Fruit fly (Drosophila melanogaster) whole organism, embryonic: Measurements from ENCODE around the gene CG34298.

Experiments
- Awh ChIP-seq: fragments of 200-800 bp; sonication (Bioruptor generic); IDR thresholded peaks from 2 replicates; pipeline ENCODE4, ENCODE4 v1.3.6; 2022; ENCODE audit warnings: missing biosample characterization, missing genetic modification characterization
- B-H2 ChIP-seq: fragments of 200-800 bp; sonication (Bioruptor generic); optimal IDR thresholded peaks from 2 replicates; lab custom pipeline; 2018; ENCODE audit warnings: missing biosample characterization, mild to moderate bottlenecking, missing genetic modification characterization
- CG10147 ChIP-seq: fragments of 200-800 bp; sonication (Bioruptor generic); optimal IDR thresholded peaks from 2 replicates; lab custom pipeline; 2019; ENCODE audit warnings: missing biosample characterization, mild to moderate bottlenecking, missing genetic modification characterization, moderate library complexity
- CG10543 ChIP-seq: fragments of 200-800 bp; sonication (Bioruptor generic); optimal IDR thresholded peaks from 3 replicates; lab custom pipeline; 2017; ENCODE audit warnings: missing biosample characterization, mild to moderate bottlenecking, missing genetic modification characterization, moderate library complexity
- CG10654 ChIP-seq: fragments of 200-800 bp; sonication (Bioruptor generic); optimal IDR thresholded peaks from 2 replicates; lab custom pipeline; 2016; ENCODE audit warnings: missing biosample characterization, missing genetic modification characterization
- CG11504 ChIP-seq: fragments of 200-800 bp; sonication (Bioruptor generic); optimal IDR thresholded peaks from 3 replicates; lab custom pipeline; 2019; ENCODE audit warnings: missing biosample characterization, mild to moderate bottlenecking, missing genetic modification characterization, moderate library complexity
- CG13123 ChIP-seq: fragments of 200-800 bp; sonication (Bioruptor generic); optimal IDR thresholded peaks from 2 replicates; lab custom pipeline; 2016; ENCODE audit warnings: missing biosample characterization, missing genetic modification characterization
- CG14050 ChIP-seq: fragments of 200-800 bp; sonication (Bioruptor generic); IDR thresholded peaks from 3 replicates; pipeline ENCODE4 v1.3.6; 2022; ENCODE audit warnings: missing biosample characterization, missing genetic modification characterization
- CG14710 ChIP-seq: fragments of 200-800 bp; sonication (Bioruptor generic); optimal IDR thresholded peaks from 3 replicates; lab custom pipeline; 2019; ENCODE audit warnings: missing biosample characterization, mild to moderate bottlenecking, missing genetic modification characterization, moderate library complexity
- CG14860 ChIP-seq: fragments of 200-800 bp; sonication (Bioruptor generic); IDR thresholded peaks from 3 replicates; pipeline ENCODE4 v1.3.6; 2022; ENCODE audit warnings: missing biosample characterization, missing genetic modification characterization; ENCODE audit not compliant: partially characterized antibody
- CG16815 ChIP-seq: fragments of 200-800 bp; sonication (Bioruptor generic); optimal IDR thresholded peaks from 3 replicates; lab custom pipeline; 2017; ENCODE audit warnings: missing biosample characterization, mild to moderate bottlenecking, missing genetic modification characterization
- CG17829 ChIP-seq: fragments of 200-800 bp; optimal IDR thresholded peaks from 2 replicates; lab custom pipeline; 2019; ENCODE audit warnings: missing biosample characterization, mild to moderate bottlenecking, missing genetic modification characterization, moderate library complexity
- CG30020 ChIP-seq: fragments of 200-800 bp; optimal IDR thresholded peaks from 2 replicates; lab custom pipeline; 2019; ENCODE audit warnings: missing biosample characterization, mild to moderate bottlenecking, missing genetic modification characterization, moderate library complexity
- CG3163 ChIP-seq: fragments of 200-800 bp; sonication (Bioruptor generic); optimal IDR thresholded peaks from 3 replicates; lab custom pipeline; 2016; ENCODE audit warnings: missing biosample characterization, missing genetic modification characterization
- CG32532 ChIP-seq: fragments of 200-800 bp; sonication (Bioruptor generic); IDR thresholded peaks from 2 replicates; pipeline ENCODE4 v1.3.6; 2022; ENCODE audit warnings: missing biosample characterization, missing genetic modification characterization
- CG4424 ChIP-seq: fragments of 200-800 bp; sonication (Bioruptor generic); optimal IDR thresholded peaks from 3 replicates; lab custom pipeline; 2016; ENCODE audit warnings: missing biosample characterization, missing genetic modification characterization
- CG5180 ChIP-seq: fragments of 200-800 bp; sonication (Bioruptor generic); optimal IDR thresholded peaks from 3 replicates; lab custom pipeline; 2017; ENCODE audit warnings: missing biosample characterization, missing genetic modification characterization, mild to moderate bottlenecking, moderate library complexity, missing genetic modification reagents
- CG8359 ChIP-seq: fragments of 200-800 bp; sonication (Bioruptor generic); optimal IDR thresholded peaks from 2 replicates; lab custom pipeline; 2017; ENCODE audit warnings: missing biosample characterization, mild to moderate bottlenecking, missing genetic modification characterization, borderline replicate concordance
- CG9215 ChIP-seq: fragments of 200-800 bp; sonication (Bioruptor generic); IDR thresholded peaks from 2 replicates; pipeline ENCODE4 v1.3.6; 2022; ENCODE audit warnings: missing biosample characterization, missing genetic modification characterization
- CG9797 ChIP-seq: fragments of 200-800 bp; sonication (Bioruptor generic); optimal IDR thresholded peaks from 3 replicates; lab custom pipeline; 2018; ENCODE audit warnings: missing biosample characterization, mild to moderate bottlenecking, missing genetic modification characterization
- Elba2 ChIP-seq: fragments of 200-800 bp; sonication (Bioruptor generic); optimal IDR thresholded peaks from 3 replicates; lab custom pipeline; 2016; ENCODE audit warnings: missing biosample characterization, missing genetic modification characterization
- GATAe ChIP-seq: fragments of 200-800 bp; sonication (Bioruptor generic); conservative IDR thresholded peaks from 2 replicates; pipeline ENCODE4 v1.3.6; 2022; ENCODE audit warnings: missing biosample characterization, missing genetic modification characterization
- Hr78 ChIP-seq, 2 experiments: fragments of 200-800 bp in 1 of 2; fragments of >200 bp in 1 of 2; sonication (Bioruptor generic) in 1 of 2; optimal IDR thresholded peaks; 2 replicates each; lab custom pipeline; 2017 to 2019; ENCODE audit warnings: missing biosample characterization in 2 of 2, missing genetic modification characterization in 2 of 2, mild to moderate bottlenecking in 1 of 2, moderate library complexity in 1 of 2
- NfI ChIP-seq: fragments of 200-800 bp; sonication (Bioruptor generic); optimal IDR thresholded peaks from 3 replicates; lab custom pipeline; 2018; ENCODE audit warnings: missing biosample characterization, mild to moderate bottlenecking, missing genetic modification characterization, moderate library complexity
- Spps ChIP-seq: fragments of 200-800 bp; sonication (Bioruptor generic); optimal IDR thresholded peaks from 2 replicates; lab custom pipeline; 2018; ENCODE audit warnings: missing biosample characterization, mild to moderate bottlenecking, missing genetic modification characterization
- bsh ChIP-seq, 2 experiments: fragments of 200-800 bp; sonication (Bioruptor generic); optimal IDR thresholded peaks; 2 replicates each; lab custom pipeline; 2017 to 2018; ENCODE audit warnings: mild to moderate bottlenecking in 2 of 2, missing biosample characterization in 2 of 2, missing genetic modification characterization in 2 of 2, moderate library complexity in 1 of 2
- cad ChIP-seq: fragments of >200 bp; optimal IDR thresholded peaks from 2 replicates; lab custom pipeline; 2017; ENCODE audit warnings: missing biosample characterization, missing genetic modification characterization
- chif ChIP-seq, 2 experiments: fragments of 200-800 bp; sonication (Bioruptor generic); optimal IDR thresholded peaks; 3 replicates each; lab custom pipeline; 2016; ENCODE audit warnings: missing biosample characterization in 2 of 2, missing genetic modification characterization in 2 of 2
- ci ChIP-seq: fragments of 200-800 bp; sonication (Bioruptor generic); IDR thresholded peaks from 3 replicates; pipeline ENCODE4 v1.3.6; 2022; ENCODE audit warnings: missing biosample characterization, missing genetic modification characterization
- corto ChIP-seq: fragments of 200-800 bp; sonication (Bioruptor generic); optimal IDR thresholded peaks from 2 replicates; lab custom pipeline; 2016; ENCODE audit warnings: missing biosample characterization, mild to moderate bottlenecking, missing genetic modification characterization, moderate library complexity
- danr ChIP-seq: fragments of 200-800 bp; sonication (Bioruptor generic); IDR thresholded peaks from 2 replicates; pipeline ENCODE4 v1.3.6; 2022; ENCODE audit warnings: missing biosample characterization, missing genetic modification characterization
- dmrt11E ChIP-seq: fragments of 200-800 bp; sonication (Bioruptor generic); optimal IDR thresholded peaks from 3 replicates; lab custom pipeline; 2018; ENCODE audit warnings: missing biosample characterization, mild to moderate bottlenecking, missing genetic modification characterization, moderate library complexity
- ems ChIP-seq: fragments of 200-800 bp; sonication (Bioruptor generic); optimal IDR thresholded peaks from 3 replicates; lab custom pipeline; 2016; ENCODE audit warnings: missing biosample characterization, missing genetic modification characterization
- grn ChIP-seq: fragments of 200-800 bp; sonication (Bioruptor generic); optimal IDR thresholded peaks from 3 replicates; lab custom pipeline; 2017; ENCODE audit warnings: missing biosample characterization, missing genetic modification characterization
- gsb ChIP-seq: fragments of 200-800 bp; sonication (Bioruptor generic); IDR thresholded peaks from 2 replicates; pipeline ENCODE4 v1.3.6; 2022; ENCODE audit warnings: missing biosample characterization, missing genetic modification characterization
- ken ChIP-seq: fragments of 200-800 bp; sonication (Bioruptor generic); IDR thresholded peaks from 3 replicates; pipeline ENCODE4 v1.3.6; 2022; ENCODE audit warnings: missing biosample characterization, missing genetic modification characterization
- lola ChIP-seq, 3 experiments: fragments of >200 bp in 2 of 3; fragments of 200-800 bp in 1 of 3; sonication (Bioruptor generic) in 1 of 3; optimal IDR thresholded peaks; 2 replicates each; lab custom pipeline; 2017 to 2019; ENCODE audit warnings: missing biosample characterization in 3 of 3, missing genetic modification characterization in 3 of 3, mild to moderate bottlenecking in 1 of 3, moderate library complexity in 1 of 3
- mirr ChIP-seq: fragments of 200-800 bp; sonication (Bioruptor generic); optimal IDR thresholded peaks from 3 replicates; lab custom pipeline; 2018; ENCODE audit warnings: missing biosample characterization, mild to moderate bottlenecking, missing genetic modification characterization
- nerfin-2 ChIP-seq: fragments of 200-800 bp; sonication (Bioruptor generic); IDR thresholded peaks from 2 replicates; pipeline ENCODE4 v1.3.6; 2022; ENCODE audit warnings: missing biosample characterization, missing genetic modification characterization; ENCODE audit not compliant: partially characterized antibody
- oc ChIP-seq: fragments of 200-800 bp; sonication (Bioruptor generic); optimal IDR thresholded peaks from 2 replicates; lab custom pipeline; 2018; ENCODE audit warnings: missing biosample characterization, mild to moderate bottlenecking, missing genetic modification characterization, moderate library complexity
- onecut ChIP-seq: fragments of 200-800 bp; sonication (Bioruptor generic); IDR thresholded peaks from 2 replicates; pipeline ENCODE4 v1.3.6; 2022; ENCODE audit warnings: missing biosample characterization, missing genetic modification characterization
- pnt ChIP-seq: fragments of 200-800 bp; sonication (Bioruptor generic); optimal IDR thresholded peaks from 3 replicates; lab custom pipeline; 2016; ENCODE audit warnings: missing biosample characterization, missing genetic modification characterization
- ranshi ChIP-seq: fragments of 200-800 bp; sonication (Bioruptor generic); IDR thresholded peaks from 2 replicates; pipeline ENCODE4 v1.3.6; 2022; ENCODE audit warnings: missing biosample characterization, missing genetic modification characterization
- rib ChIP-seq: fragments of 200-800 bp; sonication (Bioruptor generic); IDR thresholded peaks from 2 replicates; pipeline ENCODE4 v1.3.6; 2022; ENCODE audit warnings: missing biosample characterization, missing genetic modification characterization
- seq ChIP-seq: fragments of 200-800 bp; sonication (Bioruptor generic); IDR thresholded peaks from 2 replicates; pipeline ENCODE4 v1.3.6; 2022; ENCODE audit warnings: missing biosample characterization, missing genetic modification characterization
- shn ChIP-seq: fragments of 200-800 bp; sonication (Bioruptor generic); optimal IDR thresholded peaks from 3 replicates; lab custom pipeline; 2016; ENCODE audit warnings: missing biosample characterization, missing genetic modification characterization
- sima ChIP-seq: fragments of 200-800 bp; sonication (Bioruptor generic); optimal IDR thresholded peaks from 2 replicates; lab custom pipeline; 2016; ENCODE audit warnings: missing biosample characterization, missing genetic modification characterization
- stc ChIP-seq: fragments of 200-800 bp; sonication (Bioruptor generic); IDR thresholded peaks from 2 replicates; pipeline ENCODE4 v1.3.6; 2022; ENCODE audit warnings: missing biosample characterization, missing genetic modification characterization
- trh ChIP-seq: fragments of 200-800 bp; sonication (Bioruptor generic); optimal IDR thresholded peaks from 2 replicates; lab custom pipeline; 2016; ENCODE audit warnings: missing biosample characterization, missing genetic modification characterization
- tx ChIP-seq: fragments of 200-800 bp; sonication (Bioruptor generic); optimal IDR thresholded peaks from 2 replicates; lab custom pipeline; 2016; ENCODE audit warnings: missing biosample characterization, missing genetic modification characterization
- zen ChIP-seq: fragments of 200-800 bp; sonication (Bioruptor generic); optimal IDR thresholded peaks from 3 replicates; lab custom pipeline; 2018; ENCODE audit warnings: missing biosample characterization, mild to moderate bottlenecking, missing genetic modification characterization, moderate library complexity
- zfh1 ChIP-seq: fragments of 200-800 bp; sonication (Bioruptor generic); IDR thresholded peaks from 3 replicates; pipeline ENCODE4 v1.3.6; 2022; ENCODE audit warnings: missing biosample characterization, missing genetic modification characterization

Gene CG34298

dm6 chr3R:29995035-29995434, 4.6 kb upstream of the CG34298 start, which contains the start of the genes CG7903 and Sas-6 (continued):
- TF ChIP-seq ken (GFP tag; lab: Robert Waterston, UW), result no peak
- no peak for TF ChIP-seq bsh (GFP tag; optimal IDR thresholded peaks at IDR 0.05; lab: Kevin White, UChicago)
- TF ChIP-seq CG9797 (GFP tag; lab: Kevin White, UChicago), result peak; percentile 81
- TF ChIP-seq zen (tag; lab: Kevin White, UChicago), result no peak
- TF ChIP-seq CG30020 (tag; lab: Kevin White, UChicago), result no peak
- TF ChIP-seq CG32532, result no peak
- no peak for TF ChIP-seq CG16815 (GFP tag; lab: Kevin White, UChicago)
- TF ChIP-seq grn (GFP tag; lab: Kevin White, UChicago), result no peak
- no peak for TF ChIP-seq gsb
- no peak for TF ChIP-seq onecut (GFP tag; lab: Robert Waterston, UW)
- no peak for TF ChIP-seq ci (GFP tag; lab: Robert Waterston, UW)
- TF ChIP-seq CG5180, result no peak
- TF ChIP-seq CG10543 (GFP tag; lab: Kevin White, UChicago), result no peak
- TF ChIP-seq shn, result no peak
- peak; percentile 33 for TF ChIP-seq CG14710 (tag; lab: Kevin White, UChicago)
- TF ChIP-seq CG11504, result no peak
- no peak for TF ChIP-seq CG10654 (GFP tag; lab: Kevin White, UChicago)
- TF ChIP-seq Awh (GFP tag; lab: Robert Waterston, UW), result no peak
- TF ChIP-seq pnt (GFP tag; lab: Kevin White, UChicago), result no peak
- TF ChIP-seq CG4424, result no peak
- no peak for TF ChIP-seq Hr78 (GFP tag; optimal IDR thresholded peaks at IDR 0.05; lab: Kevin White, UChicago)
- no peak for TF ChIP-seq cad (GFP tag; lab: Kevin White, UChicago)
- TF ChIP-seq mirr, result no peak
- TF ChIP-seq CG8359 (GFP tag; lab: Kevin White, UChicago), result no peak
- no peak for TF ChIP-seq Spps (tag; lab: Kevin White, UChicago)
- no peak for TF ChIP-seq CG9215 (GFP tag; lab: Robert Waterston, UW)
- TF ChIP-seq lola (GFP tag; optimal IDR thresholded peaks at IDR 0.05; lab: Kevin White, UChicago), result no peak
- no peak for TF ChIP-seq NfI
- no peak for TF ChIP-seq CG3163 (GFP tag; lab: Kevin White, UChicago)
- no peak for TF ChIP-seq ems
- TF ChIP-seq zfh1 (GFP tag; lab: Robert Waterston, UW), result no peak
- peak; percentile 56; the same call in 1 of the 2 replicates for TF ChIP-seq nerfin-2 (GFP tag; lab: Robert Waterston, UW)
- no peak for TF ChIP-seq CG10147
- no peak for TF ChIP-seq B-H2 (GFP tag; lab: Kevin White, UChicago)
- peak; percentile 61 for TF ChIP-seq CG14860 (GFP tag; lab: Robert Waterston, UW)
- TF ChIP-seq GATAe (GFP tag; lab: Robert Waterston, UW), result no peak
- TF ChIP-seq trh (GFP tag; lab: Kevin White, UChicago), result no peak
- TF ChIP-seq danr, result no peak
- no peak for TF ChIP-seq stc (GFP tag; lab: Robert Waterston, UW)
- no peak for TF ChIP-seq CG13123 (GFP tag; lab: Kevin White, UChicago)
- no peak for TF ChIP-seq CG14050 (GFP tag; lab: Robert Waterston, UW)
- TF ChIP-seq seq (GFP tag; lab: Robert Waterston, UW), result no peak
- no peak for TF ChIP-seq tx (GFP tag; lab: Kevin White, UChicago)
- TF ChIP-seq Elba2 (GFP tag; lab: Kevin White, UChicago), result no peak
- TF ChIP-seq rib (GFP tag; lab: Robert Waterston, UW), result no peak
- no peak for TF ChIP-seq corto
- TF ChIP-seq dmrt11E (tag; lab: Kevin White, UChicago), result no peak
- TF ChIP-seq oc (tag; lab: Kevin White, UChicago), result no peak
- TF ChIP-seq CG17829 (tag; lab: Kevin White, UChicago), result no peak
- no peak for TF ChIP-seq chif (GFP tag; optimal IDR thresholded peaks at IDR 0.05; lab: Kevin White, UChicago)
- no peak for TF ChIP-seq sima
- TF ChIP-seq ranshi (GFP tag; lab: Robert Waterston, UW), result no peak
